Worm (Caenorhabditis elegans) whole organism, early embryonic: Measurements from ENCODE around the gene glb-14.

Experiments used
- F13C5.2 ChIP-seq: sonication (generic microtip); optimal IDR thresholded peaks from 2 replicates; lab custom pipeline; 2017; ENCODE audit warnings: mild to moderate bottlenecking, missing genetic modification characterization, inconsistent platforms, missing compliant biosample characterization
- ama-1 ChIP-seq: fragments of 150-350 bp; optimal IDR thresholded peaks from 2 replicates; lab custom pipeline; 2014
- ceh-13 ChIP-seq: fragments of 200-800 bp; sonication (Bioruptor generic); optimal IDR thresholded peaks from 2 replicates; lab custom pipeline; 2018; ENCODE audit warnings: mild to moderate bottlenecking, missing genetic modification characterization, missing compliant biosample characterization
- flt-1 ChIP-seq: fragments of 200-800 bp; sonication (Bioruptor generic); IDR thresholded peaks from 2 replicates; pipeline ENCODE4 v1.3.6; 2022; ENCODE audit warnings: missing genetic modification characterization, missing compliant biosample characterization
- hmbx-1 ChIP-seq: sonication (generic microtip); optimal IDR thresholded peaks from 2 replicates; lab custom pipeline; 2016; ENCODE audit warnings: mild to moderate bottlenecking, missing genetic modification characterization, missing compliant biosample characterization
- hmg-4 ChIP-seq: fragments of 200-800 bp; sonication (Bioruptor generic); optimal IDR thresholded peaks from 2 replicates; lab custom pipeline; 2018; ENCODE audit warnings: mild to moderate bottlenecking, missing genetic modification characterization, missing compliant biosample characterization
- scrt-1 ChIP-seq: fragments of 200-800 bp; sonication (Bioruptor generic); IDR thresholded peaks from 2 replicates; pipeline ENCODE4 v1.3.6; 2022; ENCODE audit warnings: missing genetic modification characterization, missing compliant biosample characterization
- sea-1 ChIP-seq: fragments of 200-800 bp; sonication (Bioruptor generic); conservative IDR thresholded peaks from 2 replicates; pipeline ENCODE4 v1.3.6; 2022; ENCODE audit warnings: missing genetic modification characterization, missing compliant biosample characterization
- tbx-37 ChIP-seq: fragments of 200-800 bp; sonication (Bioruptor generic); conservative IDR thresholded peaks from 2 replicates; pipeline ENCODE4 v1.3.6; 2022; ENCODE audit warnings: missing genetic modification reagents, missing genetic modification characterization, missing compliant biosample characterization

DNA sequence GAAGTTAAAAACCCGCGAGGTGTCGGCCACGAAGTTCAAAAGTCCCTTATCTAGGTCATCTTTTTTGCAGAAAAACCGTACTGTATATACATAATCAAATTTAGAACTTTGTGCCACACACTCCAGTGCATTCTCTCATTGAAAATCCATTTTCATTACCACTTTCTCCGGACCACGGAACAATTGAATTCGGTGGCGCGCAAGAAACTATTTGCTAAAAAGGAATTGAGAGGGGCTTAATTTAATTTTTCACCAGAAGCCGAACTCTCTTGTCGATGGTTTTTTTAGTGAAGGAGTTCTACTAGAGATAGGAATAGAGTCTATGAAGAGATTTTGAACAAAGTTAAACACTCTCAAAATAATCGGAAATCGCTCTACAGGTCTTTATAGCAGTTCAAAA lies 24.9 kb downstream of the glb-14 start:
- TF ChIP-seq ceh-13 (no peak), hmbx-1 (no peak), ama-1 (lab: Kevin White, UChicago) (no peak), hmg-4 (GFP tag; lab: Kevin White, UChicago) (no peak), sea-1 (GFP tag; lab: Robert Waterston, UW) (no peak), scrt-1 (GFP tag; lab: Robert Waterston, UW) (no peak), F13C5.2 (no peak), flt-1 (GFP tag; lab: Robert Waterston, UW) (no peak), tbx-37 (GFP tag; lab: Robert Waterston, UW) (no peak)
